Fruit fly (Drosophila melanogaster) whole organism: ENCODE data around the gene CG17325.

ENCODE experiments used
- CG8478 ChIP-seq: fragments of >200 bp; optimal IDR thresholded peaks from 2 replicates; lab custom pipeline; 2018; ENCODE audit warnings: inconsistent platforms
- Dll ChIP-seq: fragments of >200 bp; optimal IDR thresholded peaks from 2 replicates; lab custom pipeline; 2017
- EcR ChIP-seq, 2 experiments: fragments of >200 bp; optimal IDR thresholded peaks; 2 replicates each; lab custom pipeline; 2017; ENCODE audit warnings: missing biosample characterization in 2 of 2, missing genetic modification characterization in 2 of 2, missing genetic modification reagents in 2 of 2
- pan ChIP-seq: fragments of >200 bp; optimal IDR thresholded peaks from 2 replicates; lab custom pipeline; 2017
- psq ChIP-seq: fragments of >200 bp; optimal IDR thresholded peaks from 2 replicates; lab custom pipeline; 2017
- usp ChIP-seq: fragments of >200 bp; optimal IDR thresholded peaks from 2 replicates; lab custom pipeline; 2017; ENCODE audit warnings: missing biosample characterization, missing genetic modification characterization, mixed read lengths

Gene CG17325

DNA sequence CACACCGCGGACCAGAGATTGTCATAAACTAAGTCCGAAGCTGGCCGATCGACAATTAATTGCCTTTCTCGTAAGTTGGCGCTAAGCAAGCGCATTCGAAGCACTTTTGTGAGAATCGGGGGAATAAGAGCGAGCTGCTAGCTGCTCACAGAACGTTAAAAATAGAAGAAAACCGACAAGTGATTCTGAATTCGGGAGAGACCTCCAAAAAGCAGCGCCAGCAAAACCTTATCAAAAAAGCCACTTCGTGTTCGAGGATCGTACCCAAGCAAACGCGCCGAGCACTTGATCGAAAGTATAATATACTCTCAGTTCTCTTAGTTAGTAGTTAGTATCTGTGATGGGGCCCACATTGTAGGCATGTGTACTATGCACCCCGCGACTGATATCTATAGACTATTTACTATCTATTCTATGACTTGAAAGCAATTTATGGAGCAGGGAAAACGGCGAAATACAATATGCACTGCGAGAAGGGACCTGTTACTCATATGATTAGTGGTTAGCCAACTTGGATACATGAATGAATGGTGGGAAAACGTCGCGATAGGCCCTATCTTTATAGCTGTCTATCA is 24.9 kb upstream of the CG17325 start:
- TF ChIP-seq psq (lab: Kevin White, UChicago) (no peak), CG8478 (lab: Kevin White, UChicago) (no peak), Dll (lab: Kevin White, UChicago) (no peak), usp (GFP tag; lab: Kevin White, UChicago) (no peak), EcR (GFP tag; optimal IDR thresholded peaks at IDR 0.05; lab: Kevin White, UChicago) (no peak), pan (lab: Kevin White, UChicago) (no peak)

DNA sequence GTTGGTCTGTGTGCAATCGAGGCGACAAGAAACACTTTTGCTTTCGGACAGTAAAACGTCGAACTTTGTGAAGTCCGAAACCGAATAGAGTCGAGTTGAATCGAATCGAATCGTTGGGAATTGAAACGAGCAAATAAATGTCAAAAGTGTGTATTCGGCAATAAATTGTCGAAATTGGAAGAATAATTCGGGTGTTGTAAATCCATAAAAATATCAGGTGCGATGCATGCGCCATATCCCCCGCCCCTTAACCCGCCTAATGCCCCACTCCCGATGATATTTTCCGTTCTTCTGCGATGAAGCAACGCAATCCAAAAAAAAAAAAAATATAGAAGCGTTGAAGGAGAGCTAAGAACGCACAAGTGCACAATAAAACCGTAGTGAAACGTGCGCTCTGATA is 23.5 kb upstream of the CG17325 start:
- TF ChIP-seq EcR (GFP tag; optimal IDR thresholded peaks at IDR 0.05; lab: Kevin White, UChicago) (no peak), psq (lab: Kevin White, UChicago) (no peak), usp (GFP tag; lab: Kevin White, UChicago) (no peak), CG8478 (lab: Kevin White, UChicago) (no peak), Dll (lab: Kevin White, UChicago) (no peak)

DNA sequence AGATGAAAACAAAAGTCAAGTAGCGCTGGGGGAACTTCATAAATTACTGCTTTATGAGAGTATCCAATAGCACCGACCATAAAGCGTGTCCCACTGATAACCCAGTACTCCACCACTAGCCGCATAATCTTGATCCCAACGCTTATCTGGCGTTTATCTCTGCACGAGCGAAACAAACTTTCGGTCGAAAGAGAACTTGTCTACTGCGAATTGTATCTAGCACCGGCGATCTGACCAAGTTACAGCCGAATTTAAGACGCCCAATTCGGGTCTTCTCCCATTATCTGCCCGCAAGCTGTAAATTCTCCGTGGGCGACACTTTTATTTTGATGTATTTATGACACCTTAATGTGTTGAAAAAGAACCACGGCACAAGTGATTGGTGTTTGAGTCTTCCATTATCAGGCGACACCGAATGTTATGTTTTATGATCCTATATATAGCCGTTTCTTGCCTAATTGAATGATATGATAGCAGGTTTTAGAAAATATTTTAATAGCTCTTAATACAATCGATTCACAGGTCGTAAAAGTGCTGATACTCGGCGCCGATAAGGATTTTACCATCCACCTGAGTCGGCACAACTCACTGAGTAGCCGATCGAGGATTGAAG is 22.6 kb upstream of the CG17325 start:
- TF ChIP-seq EcR (GFP tag; optimal IDR thresholded peaks at IDR 0.05; lab: Kevin White, UChicago) (no peak), Dll (lab: Kevin White, UChicago) (no peak), psq (lab: Kevin White, UChicago) (no peak)

DNA sequence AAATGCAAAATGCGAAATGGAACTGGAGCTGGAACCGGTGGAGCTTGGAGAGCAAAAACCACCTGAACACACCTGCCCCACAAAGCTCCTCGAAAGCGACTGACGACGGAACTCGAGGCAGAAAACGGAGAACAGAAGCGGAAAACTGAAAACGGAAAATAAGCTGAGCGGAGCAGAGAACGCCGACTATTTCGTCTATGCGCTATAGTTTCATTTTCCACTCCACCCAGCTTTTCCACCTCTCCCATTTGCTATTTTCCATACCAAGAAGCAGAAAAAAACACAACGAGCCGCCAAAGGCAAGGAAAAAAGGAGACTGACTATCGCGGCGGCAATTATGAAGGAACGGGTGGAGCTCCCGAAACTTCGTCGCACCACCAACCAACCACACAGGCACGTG is 19.6 kb upstream of the CG17325 start, which contains the start of gene ham:
ham (minus strand) TSS at position 101 of the 400 bp plus-strand sequence.
- TF ChIP-seq Dll (lab: Kevin White, UChicago), result no peak
- TF ChIP-seq CG8478 (lab: Kevin White, UChicago), result no peak
- no peak for TF ChIP-seq pan (lab: Kevin White, UChicago)
- TF ChIP-seq psq (lab: Kevin White, UChicago), result no peak
- no peak for TF ChIP-seq EcR (GFP tag; optimal IDR thresholded peaks at IDR 0.05; lab: Kevin White, UChicago)
- TF ChIP-seq usp (GFP tag; lab: Kevin White, UChicago), result no peak

DNA sequence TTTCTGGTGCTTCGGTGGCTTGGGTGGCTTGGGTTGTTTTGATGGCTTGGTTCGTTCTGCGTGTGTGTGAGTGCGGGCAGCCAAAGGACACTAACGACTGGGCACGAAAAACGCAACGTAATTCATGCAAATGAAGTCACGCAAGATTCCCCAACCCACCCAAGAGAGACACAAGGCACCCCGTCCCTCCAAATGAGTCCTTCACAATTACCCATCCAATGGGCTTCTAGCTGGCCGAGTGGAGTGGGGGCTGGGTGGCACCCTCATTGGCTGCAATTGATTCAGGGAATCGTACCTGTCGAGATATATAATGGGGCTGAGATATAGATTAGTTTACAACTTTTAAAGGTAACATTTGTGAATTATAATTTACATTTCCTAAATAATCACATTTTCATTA is 19.2 kb upstream of the CG17325 start:
- no peak for TF ChIP-seq usp (GFP tag; lab: Kevin White, UChicago)
- no peak for TF ChIP-seq Dll (lab: Kevin White, UChicago)

DNA sequence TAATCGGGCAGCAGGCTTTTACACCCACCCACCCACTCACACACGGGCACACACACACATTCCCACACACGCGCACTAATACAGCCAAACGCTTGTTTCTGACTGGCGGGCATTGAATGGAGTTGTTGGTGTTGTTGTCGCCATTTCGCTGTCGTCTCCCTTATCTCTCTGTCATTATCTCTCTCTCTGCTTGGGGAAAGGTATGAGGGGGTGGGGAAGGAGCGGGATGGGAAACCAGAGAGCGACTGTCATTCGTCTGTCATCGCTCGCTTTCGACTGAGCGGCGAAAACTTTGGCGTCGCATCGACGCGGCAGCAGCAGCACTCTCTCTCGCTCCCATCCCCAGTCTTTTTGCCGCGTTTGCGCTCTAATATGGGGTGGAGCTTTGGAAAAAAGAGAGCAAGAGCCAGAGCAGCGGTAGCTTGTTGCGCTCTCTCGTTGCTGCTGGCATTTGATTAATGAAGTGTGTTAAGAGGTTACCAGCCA is 16.5 kb upstream of the CG17325 start:
- TF ChIP-seq Dll (lab: Kevin White, UChicago) (peak; percentile 87), EcR (GFP tag; optimal IDR thresholded peaks at IDR 0.05; lab: Kevin White, UChicago) (no peak)

DNA sequence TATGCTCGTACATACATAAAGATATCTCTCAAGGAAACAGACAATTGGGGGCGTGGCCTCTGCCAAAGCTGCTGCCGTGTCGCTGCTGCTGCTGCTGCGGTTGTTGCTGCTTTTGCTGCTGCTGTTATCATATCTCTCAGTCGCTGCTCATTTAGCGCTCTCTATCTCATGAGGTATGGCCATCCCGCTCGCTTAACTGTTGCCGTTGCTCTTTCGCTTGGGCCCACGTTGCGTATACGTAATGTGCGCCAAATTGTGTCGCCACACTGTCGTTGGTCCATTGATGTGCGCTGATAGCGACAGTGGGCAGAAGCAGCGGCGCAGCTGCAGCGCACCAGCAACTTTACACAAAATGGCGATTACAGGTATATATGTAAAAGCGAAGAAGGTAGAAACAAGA is 16.0 kb upstream of the CG17325 start:
- TF ChIP-seq psq (lab: Kevin White, UChicago) (no peak), Dll (lab: Kevin White, UChicago) (no peak), usp (GFP tag; lab: Kevin White, UChicago) (no peak), pan (lab: Kevin White, UChicago) (no peak), EcR (GFP tag; optimal IDR thresholded peaks at IDR 0.05; lab: Kevin White, UChicago) (no peak), CG8478 (lab: Kevin White, UChicago) (no peak)

DNA sequence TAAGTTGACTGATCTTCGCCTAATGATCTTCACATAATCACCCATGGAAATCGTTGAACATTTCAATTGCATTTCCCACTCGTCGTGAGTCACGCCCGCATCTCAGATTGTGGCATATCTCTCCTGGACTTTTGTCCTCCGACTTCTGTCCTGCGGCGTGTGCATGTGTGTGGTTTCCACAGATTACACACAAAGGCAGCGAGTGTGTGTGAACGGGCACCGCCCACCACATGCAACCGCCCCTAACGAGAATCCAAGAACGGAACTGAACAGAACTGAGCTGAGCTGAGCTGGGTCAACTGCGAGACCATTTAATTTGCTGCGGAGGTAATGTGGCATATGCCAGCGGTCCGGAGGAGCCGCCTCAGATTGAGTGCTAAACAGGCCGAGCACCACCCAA is 10.7 kb upstream of the CG17325 start:
- TF ChIP-seq usp (GFP tag; lab: Kevin White, UChicago) (no peak), EcR (GFP tag; optimal IDR thresholded peaks at IDR 0.05; lab: Kevin White, UChicago) (no peak), CG8478 (lab: Kevin White, UChicago) (no peak)

DNA sequence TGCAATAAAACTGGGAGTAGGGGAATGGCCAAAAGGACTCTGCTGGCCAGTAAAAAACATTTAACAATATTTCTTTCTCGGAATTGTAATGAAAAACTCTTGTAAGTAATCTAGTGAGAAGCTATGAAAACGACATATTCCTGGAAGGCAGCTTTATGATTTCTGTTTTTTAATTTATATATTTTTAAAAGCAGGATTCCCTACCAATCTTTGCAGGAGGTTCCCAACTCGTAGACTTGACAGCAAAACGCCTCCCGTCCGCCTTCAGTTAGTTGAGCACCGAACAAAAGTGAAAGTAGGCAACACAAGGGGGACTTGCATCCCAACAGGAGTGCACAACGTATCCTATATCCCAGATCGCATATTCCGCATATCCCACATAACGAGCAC is 7.2 kb upstream of the CG17325 start, which contains the start of gene CG43814:
CG43814 (minus strand) TSS at position 101 of the 390 bp plus-strand sequence.
- no peak for TF ChIP-seq usp (GFP tag; lab: Kevin White, UChicago)
- TF ChIP-seq CG8478 (lab: Kevin White, UChicago), result no peak
- TF ChIP-seq Dll (lab: Kevin White, UChicago), result no peak
- TF ChIP-seq psq (lab: Kevin White, UChicago), result no peak
- TF ChIP-seq pan (lab: Kevin White, UChicago), result no peak
- no peak for TF ChIP-seq EcR (GFP tag; optimal IDR thresholded peaks at IDR 0.05; lab: Kevin White, UChicago)

DNA sequence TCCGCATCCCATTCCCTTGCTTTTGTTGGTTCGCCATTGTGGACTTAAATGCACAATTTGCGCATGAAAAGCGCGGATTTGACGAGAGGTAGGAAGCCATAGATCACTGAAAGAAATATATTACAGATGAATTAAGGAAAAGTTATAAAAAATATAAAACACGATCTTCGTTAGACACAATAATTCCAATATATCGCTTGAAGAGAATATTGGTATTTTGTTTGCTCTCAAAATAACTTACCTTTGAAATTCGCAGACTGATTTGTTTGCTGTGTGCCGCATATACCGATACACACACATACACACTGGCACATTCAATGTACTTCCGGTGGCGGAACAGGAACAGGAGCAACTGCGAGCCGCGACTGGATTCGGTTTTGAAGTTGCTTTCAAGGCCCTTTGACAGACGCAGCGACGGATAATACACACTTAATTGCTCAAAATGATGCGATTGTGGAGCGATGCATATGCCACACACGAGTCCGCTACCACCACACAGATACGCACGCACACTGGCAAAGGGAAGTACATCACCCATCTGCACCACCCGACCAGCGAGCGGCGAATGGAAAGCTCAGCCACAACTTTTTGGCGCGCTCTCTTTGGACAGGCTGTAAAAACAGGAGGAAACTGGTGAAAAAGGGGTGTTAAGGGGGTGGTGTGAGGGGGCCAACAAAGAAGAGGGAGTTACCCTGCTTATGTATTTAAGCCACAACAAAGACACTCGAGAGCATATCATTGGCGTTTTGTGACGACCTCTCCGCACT is 6.6 kb upstream of the CG17325 start:
- TF ChIP-seq EcR (GFP tag; optimal IDR thresholded peaks at IDR 0.05; lab: Kevin White, UChicago) (no peak), usp (GFP tag; lab: Kevin White, UChicago) (no peak), psq (lab: Kevin White, UChicago) (no peak), Dll (lab: Kevin White, UChicago) (no peak), pan (lab: Kevin White, UChicago) (no peak), CG8478 (lab: Kevin White, UChicago) (no peak)

DNA sequence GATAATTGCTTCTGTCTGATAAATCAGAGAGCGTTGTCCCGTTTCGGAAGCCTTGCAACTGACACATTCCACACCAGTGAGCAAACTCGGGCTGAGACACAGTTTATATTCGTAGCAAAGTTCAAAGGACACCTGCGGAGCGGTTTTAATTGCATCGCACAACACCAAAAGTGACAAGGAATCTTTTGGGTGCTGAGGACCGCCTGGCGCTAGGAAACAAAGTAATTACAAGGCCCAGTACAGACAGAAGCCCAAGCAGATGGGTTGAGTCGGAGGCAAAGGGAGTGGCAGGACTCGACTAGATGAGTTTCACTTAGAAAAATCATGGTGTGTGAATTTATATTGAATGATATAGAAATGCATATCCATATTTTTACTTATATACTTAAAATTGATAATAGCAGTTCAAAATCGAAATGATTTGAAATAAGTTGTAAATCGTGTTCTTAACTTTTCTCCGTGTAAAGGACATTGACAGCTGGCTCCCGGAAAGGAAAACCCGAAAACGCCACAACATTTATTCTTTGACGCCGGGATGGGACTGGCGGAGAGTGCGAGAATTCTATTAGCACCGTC is 3.6 kb upstream of the CG17325 start:
- TF ChIP-seq pan (lab: Kevin White, UChicago), result no peak
- TF ChIP-seq Dll (lab: Kevin White, UChicago), result no peak
- no peak for TF ChIP-seq usp (GFP tag; lab: Kevin White, UChicago)
- no peak for TF ChIP-seq psq (lab: Kevin White, UChicago)
- no peak for TF ChIP-seq CG8478 (lab: Kevin White, UChicago)
- TF ChIP-seq EcR (GFP tag; optimal IDR thresholded peaks at IDR 0.05; lab: Kevin White, UChicago), result no peak
